Fruit fly (Drosophila melanogaster): ENCODE measurements around the gene ldbr.

Gene ldbr

DNA sequence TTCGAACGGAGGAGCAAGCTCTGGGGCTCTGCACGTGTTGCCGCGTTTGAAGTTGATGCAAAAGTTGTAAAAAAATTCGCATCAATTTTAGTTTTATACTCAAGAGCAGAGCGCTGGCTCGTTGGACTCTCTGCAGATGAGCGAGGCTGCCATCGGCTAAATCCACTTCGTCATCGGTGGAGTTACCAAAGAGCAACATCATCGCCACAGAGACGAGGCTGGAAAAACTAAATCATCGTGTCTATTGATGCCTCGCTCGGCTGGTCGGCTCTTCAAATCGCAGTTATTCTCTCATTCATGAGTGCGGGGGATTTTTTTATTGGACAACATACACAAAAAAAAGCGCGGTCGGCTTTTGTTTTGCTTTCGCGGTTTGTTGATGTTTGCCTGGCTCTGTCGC, 43.8 kb downstream of the ldbr start, which contains the start of gene CG13675:
Gene CG13675 (minus strand): TSS at position 83 of the 400 bp plus-strand sequence.
- TF ChIP-seq jim (GFP tag; optimal IDR thresholded peaks at IDR 0.05) (no peak), Rel (GFP tag; optimal IDR thresholded peaks at IDR 0.05) (no peak), Rel (tag; optimal IDR thresholded peaks at IDR 0.05) (peak; percentile 3)

Measured in whole organism, wandering third instar larva.